Worm (Caenorhabditis elegans) whole organism, young adult: Measurements from ENCODE around the gene dhrr-1.
A peak's percentile ranks its signal among the peaks of the same experiment; 100 is the strongest.

Experiments
- T07F8.4 ChIP-seq: sonication (generic microtip); optimal IDR thresholded peaks from 2 replicates; lab custom pipeline; 2016; ENCODE audit warnings: mild to moderate bottlenecking, missing genetic modification characterization, moderate library complexity, missing compliant biosample characterization
- aptf-2 ChIP-seq: fragments of 200-800 bp; sonication (Bioruptor generic); conservative IDR thresholded peaks from 2 replicates; pipeline ENCODE4 v1.3.6; 2022; ENCODE audit warnings: missing genetic modification reagents, missing genetic modification characterization, missing compliant biosample characterization
- ceh-91 ChIP-seq: fragments of 200-800 bp; sonication (Bioruptor generic); IDR thresholded peaks from 2 replicates; pipeline ENCODE4 v1.3.6; 2022; ENCODE audit warnings: missing genetic modification reagents, missing genetic modification characterization, missing compliant biosample characterization
- chd-7 ChIP-seq: sonication (generic microtip); optimal IDR thresholded peaks from 2 replicates; lab custom pipeline; 2016; ENCODE audit warnings: mild to moderate bottlenecking, missing genetic modification characterization, moderate library complexity, missing compliant biosample characterization
- lir-1 ChIP-seq: fragments of 200-800 bp; sonication (Bioruptor generic); conservative IDR thresholded peaks from 2 replicates; pipeline ENCODE4 v1.3.6; 2022; ENCODE audit warnings: missing genetic modification reagents, missing genetic modification characterization, missing compliant biosample characterization
- rpc-1 ChIP-seq, 2 experiments: fragments of 150-350 bp in 1 of 2; sonication (generic microtip) in 1 of 2; optimal IDR thresholded peaks; 2 replicates each; lab custom pipeline; 2014 to 2018; ENCODE audit warnings: missing biosample characterization in 1 of 2, missing genetic modification characterization in 1 of 2, missing genetic modification reagents in 1 of 2, missing genotype in 1 of 2
- tlf-1 ChIP-seq: fragments of 200-800 bp; sonication (Bioruptor generic); optimal IDR thresholded peaks from 2 replicates; lab custom pipeline; 2018; ENCODE audit warnings: mild to moderate bottlenecking, missing genetic modification characterization, missing compliant biosample characterization
- unc-62 ChIP-seq: fragments of 150-350 bp; optimal IDR thresholded peaks from 2 replicates; lab custom pipeline; 2014; ENCODE audit warnings: missing biosample characterization, missing genetic modification reagents, missing genetic modification characterization

- TF ChIP-seq ceh-91 (GFP tag; lab: Robert Waterston, UW) = no peak
- TF ChIP-seq unc-62 (GFP tag; lab: Kevin White, UChicago) = no peak
- no peak for TF ChIP-seq aptf-2 (GFP tag; lab: Robert Waterston, UW)
- no peak for TF ChIP-seq tlf-1
- TF ChIP-seq rpc-1 (optimal IDR thresholded peaks at IDR 0.05; lab: Kevin White, UChicago) = no peak
- TF ChIP-seq rpc-1 (tag; optimal IDR thresholded peaks at IDR 0.05; lab: Kevin White, UChicago) = no peak
- no peak for TF ChIP-seq lir-1
- no peak for TF ChIP-seq T07F8.4 (tag; lab: Kevin White, UChicago)
- peak; percentile 10 for TF ChIP-seq chd-7 (tag; lab: Kevin White, UChicago)
These were observed 40.5 kb downstream of the dhrr-1 start for ce11 chrIII:8984960-8985359.
